Worm (Caenorhabditis elegans) whole organism, L1 larva: ENCODE measurements around the gene ahsa-1.

Source experiments
- aly-2 ChIP-seq: fragments of 150-350 bp; optimal IDR thresholded peaks from 2 replicates; lab custom pipeline; 2014; ENCODE audit warnings: missing biosample characterization, missing genetic modification characterization
- ama-1 ChIP-seq: fragments of 150-350 bp; optimal IDR thresholded peaks from 2 replicates; lab custom pipeline; 2014
- fkh-10 ChIP-seq: sonication (generic microtip); optimal IDR thresholded peaks from 2 replicates; lab custom pipeline; 2017; ENCODE audit warnings: missing biosample characterization, missing genetic modification reagents, missing genetic modification characterization
- lin-35 ChIP-seq, 2 experiments: fragments of 150-350 bp; optimal IDR thresholded peaks; 2 replicates each; lab custom pipeline; 2014; ENCODE audit warnings: missing biosample characterization in 2 of 2, missing genetic modification characterization in 2 of 2, missing genetic modification reagents in 2 of 2
- mdl-1 ChIP-seq, 2 experiments: fragments of 150-350 bp; optimal IDR thresholded peaks; 2 replicates each; lab custom pipeline; 2014 to 2017; ENCODE audit warnings: missing biosample characterization in 2 of 2, missing genetic modification characterization in 2 of 2, inconsistent platforms in 1 of 2
- nhr-11 ChIP-seq: fragments of 150-350 bp; optimal IDR thresholded peaks from 2 replicates; lab custom pipeline; 2014; ENCODE audit warnings: missing biosample characterization, missing genetic modification characterization
- nhr-76 ChIP-seq: sonication (generic microtip); optimal IDR thresholded peaks from 2 replicates; lab custom pipeline; 2017; ENCODE audit warnings: missing biosample characterization, missing genetic modification characterization
- nhr-90 ChIP-seq: sonication (generic microtip); optimal IDR thresholded peaks from 2 replicates; lab custom pipeline; 2016; ENCODE audit warnings: mild to moderate bottlenecking, missing genetic modification characterization, missing compliant biosample characterization; ENCODE audit not compliant: poor library complexity
- pqm-1 ChIP-seq: sonication (generic microtip); optimal IDR thresholded peaks from 3 replicates; lab custom pipeline; 2017; ENCODE audit warnings: missing biosample characterization, missing genetic modification characterization
- unc-130 ChIP-seq: fragments of 150-350 bp; optimal IDR thresholded peaks from 2 replicates; lab custom pipeline; 2017; ENCODE audit warnings: missing biosample characterization, missing genetic modification characterization, inconsistent platforms
- unc-62 ChIP-seq: fragments of 150-350 bp; optimal IDR thresholded peaks from 2 replicates; lab custom pipeline; 2014; ENCODE audit warnings: missing biosample characterization, missing genetic modification reagents, missing genetic modification characterization

DNA sequence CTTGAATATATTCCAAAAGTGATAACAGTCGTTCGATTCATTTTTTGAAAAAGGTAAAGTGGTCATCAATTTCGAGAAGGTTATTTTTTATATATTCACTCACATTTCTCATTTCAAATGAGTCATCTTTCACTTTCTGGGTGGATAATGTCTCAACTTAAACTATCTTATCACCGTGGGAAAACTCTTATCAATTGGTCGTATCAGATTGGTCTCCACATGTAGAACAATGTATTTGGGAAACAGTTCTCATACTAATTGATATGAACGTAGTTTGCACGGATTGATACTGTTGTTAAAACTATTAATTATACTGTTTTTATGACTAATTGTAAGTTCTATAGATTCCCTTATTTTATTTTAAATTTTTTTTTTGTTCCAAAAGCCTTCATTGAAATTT, 48.6 kb upstream of the ahsa-1 start:
- TF ChIP-seq nhr-76 (tag; lab: Kevin White, UChicago) (no peak), aly-2 (no peak), ama-1 (lab: Kevin White, UChicago) (no peak), lin-35 (GFP tag; optimal IDR thresholded peaks at IDR 0.05; lab: Kevin White, UChicago) (no peak), pqm-1 (tag; lab: Kevin White, UChicago) (no peak), fkh-10 (no peak), unc-130 (tag; lab: Kevin White, UChicago) (no peak), nhr-11 (tag; lab: Kevin White, UChicago) (no peak), nhr-90 (tag; lab: Kevin White, UChicago) (no peak), unc-62 (no peak), mdl-1 (tag; optimal IDR thresholded peaks at IDR 0.05; lab: Kevin White, UChicago) (no peak)
